Fruit fly (Drosophila melanogaster) whole organism, embryonic: ENCODE data around the gene lwr.

Source experiments
- Awh ChIP-seq: fragments of 200-800 bp; sonication (Bioruptor generic); IDR thresholded peaks from 2 replicates; pipeline ENCODE4, ENCODE4 v1.3.6; 2022; ENCODE audit warnings: missing biosample characterization, missing genetic modification characterization
- CG1024 ChIP-seq: fragments of 200-800 bp; sonication (Bioruptor generic); IDR thresholded peaks from 2 replicates; pipeline ENCODE4 v1.3.6; 2022; ENCODE audit warnings: missing biosample characterization, missing genetic modification characterization
- CG10462 ChIP-seq: fragments of 200-800 bp; sonication (Bioruptor generic); optimal IDR thresholded peaks from 2 replicates; lab custom pipeline; 2016; ENCODE audit warnings: missing biosample characterization, missing genetic modification characterization
- CG10565 ChIP-seq: fragments of 200-800 bp; sonication (Bioruptor generic); optimal IDR thresholded peaks from 3 replicates; lab custom pipeline; 2016; ENCODE audit warnings: missing biosample characterization, mild to moderate bottlenecking, missing genetic modification characterization
- CG12071 ChIP-seq: fragments of 200-800 bp; sonication (Bioruptor generic); optimal IDR thresholded peaks from 3 replicates; lab custom pipeline; 2018; ENCODE audit warnings: missing biosample characterization, mild to moderate bottlenecking, missing genetic modification characterization
- CG12744 ChIP-seq: fragments of 200-800 bp; sonication (Bioruptor generic); optimal IDR thresholded peaks from 2 replicates; lab custom pipeline; 2016; ENCODE audit warnings: missing biosample characterization, missing genetic modification characterization
- CG14014 ChIP-seq: fragments of 200-800 bp; sonication (Bioruptor generic); IDR thresholded peaks from 2 replicates; pipeline ENCODE4 v1.3.6; 2022; ENCODE audit warnings: missing biosample characterization, missing genetic modification characterization
- CG14710 ChIP-seq: fragments of 200-800 bp; sonication (Bioruptor generic); optimal IDR thresholded peaks from 3 replicates; lab custom pipeline; 2019; ENCODE audit warnings: missing biosample characterization, mild to moderate bottlenecking, missing genetic modification characterization, moderate library complexity
- CG15601 ChIP-seq: fragments of 200-800 bp; sonication (Bioruptor generic); optimal IDR thresholded peaks from 3 replicates; lab custom pipeline; 2019; ENCODE audit warnings: missing biosample characterization, mild to moderate bottlenecking, missing genetic modification characterization, moderate library complexity
- CG16813 ChIP-seq: fragments of 200-800 bp; sonication (Bioruptor generic); IDR thresholded peaks from 3 replicates; pipeline ENCODE4 v1.3.6; 2022; ENCODE audit warnings: missing biosample characterization, missing genetic modification characterization; ENCODE audit not compliant: partially characterized antibody
- CG1832 ChIP-seq: fragments of 200-800 bp; sonication (Bioruptor generic); optimal IDR thresholded peaks from 2 replicates; lab custom pipeline; 2017; ENCODE audit warnings: missing biosample characterization, mild to moderate bottlenecking, missing genetic modification characterization, inconsistent platforms
- CG18619 ChIP-seq: fragments of 200-800 bp; sonication (Bioruptor generic); optimal IDR thresholded peaks from 3 replicates; lab custom pipeline; 2017; ENCODE audit warnings: missing biosample characterization, mild to moderate bottlenecking, missing genetic modification characterization
- CG30431 ChIP-seq: fragments of 200-800 bp; sonication (Bioruptor generic); optimal IDR thresholded peaks from 2 replicates; lab custom pipeline; 2017; ENCODE audit warnings: missing biosample characterization, missing genetic modification characterization
- CG3407 ChIP-seq: fragments of 200-800 bp; sonication (Bioruptor generic); optimal IDR thresholded peaks from 2 replicates; lab custom pipeline; 2018; ENCODE audit warnings: missing biosample characterization, mild to moderate bottlenecking, missing genetic modification characterization
- CG7271 ChIP-seq: fragments of 200-800 bp; sonication (Bioruptor generic); optimal IDR thresholded peaks from 2 replicates; lab custom pipeline; 2018; ENCODE audit warnings: missing biosample characterization, mild to moderate bottlenecking, missing genetic modification characterization, moderate library complexity
- CG8359 ChIP-seq: fragments of 200-800 bp; sonication (Bioruptor generic); optimal IDR thresholded peaks from 2 replicates; lab custom pipeline; 2017; ENCODE audit warnings: missing biosample characterization, mild to moderate bottlenecking, missing genetic modification characterization, borderline replicate concordance
- CG9727 ChIP-seq: fragments of 200-800 bp; sonication (Bioruptor generic); optimal IDR thresholded peaks from 3 replicates; lab custom pipeline; 2017; ENCODE audit warnings: missing biosample characterization, mild to moderate bottlenecking, missing genetic modification characterization
- CrebB ChIP-seq: fragments of 200-800 bp; sonication (Bioruptor generic); optimal IDR thresholded peaks from 3 replicates; lab custom pipeline; 2018; ENCODE audit warnings: missing biosample characterization, mild to moderate bottlenecking, missing genetic modification characterization
- Doc3 ChIP-seq: fragments of 200-800 bp; sonication (Bioruptor generic); IDR thresholded peaks from 3 replicates; pipeline ENCODE4 v1.3.6; 2022; ENCODE audit warnings: missing biosample characterization, missing genetic modification characterization; ENCODE audit not compliant: partially characterized antibody
- E2f1 ChIP-seq: fragments of 200-800 bp; sonication (Bioruptor generic); IDR thresholded peaks from 2 replicates; pipeline ENCODE4 v1.3.6; 2022; ENCODE audit warnings: missing biosample characterization, missing genetic modification characterization
- Eip74EF ChIP-seq, 2 experiments: fragments of 200-800 bp in 1 of 2; fragments of >200 bp in 1 of 2; sonication (Bioruptor generic) in 1 of 2; optimal IDR thresholded peaks; 2 replicates each; lab custom pipeline; 2017 to 2019; ENCODE audit warnings: missing biosample characterization in 2 of 2, missing genetic modification characterization in 2 of 2, mild to moderate bottlenecking in 1 of 2, moderate library complexity in 1 of 2
- Ets65A ChIP-seq: fragments of 200-800 bp; sonication (Bioruptor generic); peaks from one replicate; lab custom pipeline; 2016; ENCODE audit warnings: missing biosample characterization, missing genetic modification characterization
- GATAe ChIP-seq: fragments of 200-800 bp; sonication (Bioruptor generic); conservative IDR thresholded peaks from 2 replicates; pipeline ENCODE4 v1.3.6; 2022; ENCODE audit warnings: missing biosample characterization, missing genetic modification characterization
- Gsc ChIP-seq: fragments of 200-800 bp; sonication (Bioruptor generic); IDR thresholded peaks from 2 replicates; pipeline ENCODE4 v1.3.6; 2022; ENCODE audit warnings: missing biosample characterization, missing genetic modification characterization
- H2.0 ChIP-seq: fragments of 200-800 bp; sonication (Bioruptor generic); IDR thresholded peaks from 2 replicates; pipeline ENCODE4 v1.3.6; 2022; ENCODE audit warnings: missing biosample characterization, missing genetic modification characterization
- HHEX ChIP-seq: fragments of 200-800 bp; sonication (Bioruptor generic); optimal IDR thresholded peaks from 3 replicates; lab custom pipeline; 2017; ENCODE audit warnings: missing biosample characterization, mild to moderate bottlenecking, missing genetic modification characterization, missing genetic modification reagents
- Hsf ChIP-seq: fragments of 200-800 bp; sonication (Bioruptor generic); optimal IDR thresholded peaks from 3 replicates; lab custom pipeline; 2016; ENCODE audit warnings: missing biosample characterization, missing genetic modification characterization
- Kr ChIP-seq: fragments of 200-800 bp; sonication (Bioruptor generic); optimal IDR thresholded peaks from 2 replicates; lab custom pipeline; 2017; ENCODE audit warnings: missing biosample characterization, mild to moderate bottlenecking, missing genetic modification characterization
- Mes4 ChIP-seq: fragments of 200-800 bp; sonication (Bioruptor generic); optimal IDR thresholded peaks from 2 replicates; lab custom pipeline; 2016; ENCODE audit warnings: missing biosample characterization, missing genetic modification characterization
- PHDP ChIP-seq: fragments of 200-800 bp; sonication (Bioruptor generic); optimal IDR thresholded peaks from 3 replicates; lab custom pipeline; 2018; ENCODE audit warnings: missing biosample characterization, mild to moderate bottlenecking, missing genetic modification characterization, moderate library complexity
- Vsx1 ChIP-seq: fragments of 200-800 bp; sonication (Bioruptor generic); optimal IDR thresholded peaks from 2 replicates; lab custom pipeline; 2017; ENCODE audit warnings: missing biosample characterization, mild to moderate bottlenecking, missing genetic modification characterization, missing genetic modification reagents
- bowl ChIP-seq: fragments of 200-800 bp; sonication (Bioruptor generic); IDR thresholded peaks from 2 replicates; pipeline ENCODE4 v1.3.6; 2022; ENCODE audit warnings: missing biosample characterization, missing genetic modification characterization
- cad ChIP-seq: fragments of >200 bp; optimal IDR thresholded peaks from 2 replicates; lab custom pipeline; 2017; ENCODE audit warnings: missing biosample characterization, missing genetic modification characterization
- caup ChIP-seq: fragments of 200-800 bp; sonication (Bioruptor generic); optimal IDR thresholded peaks from 3 replicates; lab custom pipeline; 2017; ENCODE audit warnings: missing biosample characterization, mild to moderate bottlenecking, missing genetic modification characterization, moderate library complexity; ENCODE audit not compliant: severe bottlenecking
- cg ChIP-seq: fragments of 200-800 bp; sonication (Bioruptor generic); optimal IDR thresholded peaks from 3 replicates; lab custom pipeline; 2019; ENCODE audit warnings: missing biosample characterization, mild to moderate bottlenecking, missing genetic modification characterization, moderate library complexity
- croc ChIP-seq: fragments of 200-800 bp; sonication (Bioruptor generic); conservative IDR thresholded peaks from 3 replicates; pipeline ENCODE4 v1.3.6; 2022; ENCODE audit warnings: missing biosample characterization, missing genetic modification characterization
- crol ChIP-seq: fragments of 200-800 bp; sonication (Bioruptor generic); IDR thresholded peaks from 2 replicates; pipeline ENCODE4 v1.3.6; 2022; ENCODE audit warnings: missing biosample characterization, missing genetic modification characterization
- crp ChIP-seq, 2 experiments: fragments of 200-800 bp; sonication (Bioruptor generic); optimal IDR thresholded peaks; 2 replicates in 1 of 2; 3 replicates in 1 of 2; lab custom pipeline; 2017; ENCODE audit warnings: missing biosample characterization in 2 of 2, missing genetic modification characterization in 2 of 2, mild to moderate bottlenecking in 1 of 2, moderate library complexity in 1 of 2
- dmrt99B ChIP-seq: fragments of 200-800 bp; sonication (Bioruptor generic); optimal IDR thresholded peaks from 2 replicates; lab custom pipeline; 2018; ENCODE audit warnings: missing biosample characterization, mild to moderate bottlenecking, missing genetic modification characterization, moderate library complexity
- ems ChIP-seq: fragments of 200-800 bp; sonication (Bioruptor generic); optimal IDR thresholded peaks from 3 replicates; lab custom pipeline; 2016; ENCODE audit warnings: missing biosample characterization, missing genetic modification characterization
- fd102C ChIP-seq: fragments of 200-800 bp; sonication (Bioruptor generic); optimal IDR thresholded peaks from 2 replicates; lab custom pipeline; 2018; ENCODE audit warnings: missing biosample characterization, mild to moderate bottlenecking, missing genetic modification characterization, moderate library complexity
- gsb-n ChIP-seq: fragments of 200-800 bp; sonication (Bioruptor generic); optimal IDR thresholded peaks from 3 replicates; lab custom pipeline; 2018; ENCODE audit warnings: missing biosample characterization, mild to moderate bottlenecking, missing genetic modification characterization
- hkb ChIP-seq, 2 experiments: fragments of 200-800 bp in 1 of 2; fragments of >200 bp in 1 of 2; sonication (Bioruptor generic) in 1 of 2; IDR thresholded peaks in 1 of 2; optimal IDR thresholded peaks in 1 of 2; 2 replicates each; pipeline versions ENCODE4 v1.3.6 to Lab custom; 2017 to 2022; ENCODE audit warnings: missing biosample characterization in 1 of 2, missing genetic modification characterization in 1 of 2
- hth ChIP-seq: fragments of >200 bp; optimal IDR thresholded peaks from 2 replicates; lab custom pipeline; 2017; ENCODE audit warnings: inconsistent platforms
- ken ChIP-seq: fragments of 200-800 bp; sonication (Bioruptor generic); IDR thresholded peaks from 3 replicates; pipeline ENCODE4 v1.3.6; 2022; ENCODE audit warnings: missing biosample characterization, missing genetic modification characterization
- org-1 ChIP-seq: fragments of 200-800 bp; sonication (Bioruptor generic); optimal IDR thresholded peaks from 2 replicates; lab custom pipeline; 2017; ENCODE audit warnings: missing biosample characterization, missing genetic modification characterization
- psq ChIP-seq: fragments of 200-800 bp; sonication (Bioruptor generic); optimal IDR thresholded peaks from 2 replicates; lab custom pipeline; 2017; ENCODE audit warnings: missing biosample characterization, missing genetic modification characterization
- scrt ChIP-seq: fragments of 200-800 bp; sonication (Bioruptor generic); optimal IDR thresholded peaks from 2 replicates; lab custom pipeline; 2018; ENCODE audit warnings: missing biosample characterization, mild to moderate bottlenecking, missing genetic modification characterization, moderate library complexity
- tin ChIP-seq: fragments of 200-800 bp; sonication (Bioruptor generic); optimal IDR thresholded peaks from 3 replicates; lab custom pipeline; 2016; ENCODE audit warnings: missing biosample characterization, missing genetic modification characterization
- tup ChIP-seq: fragments of 200-800 bp; sonication (Bioruptor generic); optimal IDR thresholded peaks from 2 replicates; lab custom pipeline; 2016; ENCODE audit warnings: missing biosample characterization, mild to moderate bottlenecking, missing genetic modification characterization, moderate library complexity

The lwr gene

DNA sequence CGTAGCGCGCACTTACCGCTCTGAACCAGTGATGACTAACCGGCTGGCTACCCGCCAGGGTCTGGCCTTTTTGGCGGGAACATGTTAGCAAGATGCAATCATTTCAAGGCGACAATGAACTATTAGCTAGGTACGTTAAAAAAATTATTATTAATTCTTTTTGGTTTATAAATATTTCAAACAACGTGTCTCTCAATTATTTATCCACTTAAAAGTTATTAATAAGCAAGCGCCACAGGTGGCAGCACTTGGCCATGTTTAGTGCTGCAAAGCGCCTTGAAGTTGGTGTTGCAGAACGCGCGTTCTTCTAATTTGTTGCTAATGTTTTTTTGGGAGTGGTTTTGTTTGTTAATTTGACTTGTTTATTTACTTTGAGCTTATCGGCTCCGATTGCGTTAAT is 31.8 kb upstream of the lwr start, which contains the start of the genes Ipk2 and cold (continued):
- peak; percentile 48 for TF ChIP-seq org-1
- no peak for TF ChIP-seq CG1832 (GFP tag; lab: Kevin White, UChicago)
- TF ChIP-seq PHDP (tag; lab: Kevin White, UChicago): no peak
- peak; percentile 87 for TF ChIP-seq caup
- TF ChIP-seq CG8359 (GFP tag; lab: Kevin White, UChicago): no peak
- no peak for TF ChIP-seq bowl (GFP tag; lab: Robert Waterston, UW)
- TF ChIP-seq E2f1 (GFP tag; lab: Robert Waterston, UW): peak; percentile 75
- TF ChIP-seq HHEX (GFP tag; lab: Kevin White, UChicago): peak; percentile 84
- TF ChIP-seq CG12071 (GFP tag; lab: Kevin White, UChicago): peak; percentile 1
- peak; percentile 70 for TF ChIP-seq psq (GFP tag; lab: Kevin White, UChicago)
- TF ChIP-seq CG10565 (GFP tag; lab: Kevin White, UChicago): peak; percentile 51
- peak; percentile 93 for TF ChIP-seq CG14710
- TF ChIP-seq scrt: peak; percentile 97
- no peak for TF ChIP-seq CG15601 (tag; lab: Kevin White, UChicago)
- no peak for TF ChIP-seq Awh (GFP tag; lab: Robert Waterston, UW)
- peak; percentile 88 for TF ChIP-seq CG12744 (GFP tag; lab: Kevin White, UChicago)
- TF ChIP-seq hkb (optimal IDR thresholded peaks at IDR 0.05; lab: Kevin White, UChicago): peak; percentile 92
- peak; percentile 67 for TF ChIP-seq hkb (GFP tag; IDR thresholded peaks at IDR 0.05; lab: Robert Waterston, UW)
- peak; percentile 56; the same call in 1 of the 2 replicates for TF ChIP-seq GATAe (GFP tag; lab: Robert Waterston, UW)
- TF ChIP-seq CG9727 (GFP tag; lab: Kevin White, UChicago): peak; percentile 81
- TF ChIP-seq crp (GFP tag; optimal IDR thresholded peaks at IDR 0.05; lab: Kevin White, UChicago): peak in 1 of 2 experiments; percentile 54
- peak; percentile 84 for TF ChIP-seq ems
- no peak for TF ChIP-seq Eip74EF (GFP tag; optimal IDR thresholded peaks at IDR 0.05; lab: Kevin White, UChicago)
- peak; percentile 63; the same call in 1 of the 2 replicates for TF ChIP-seq CG1024
- TF ChIP-seq CG3407 (GFP tag; lab: Kevin White, UChicago): peak; percentile 67
- no peak for TF ChIP-seq Kr (GFP tag; lab: Kevin White, UChicago)
- TF ChIP-seq fd102C (GFP tag; lab: Kevin White, UChicago): peak; percentile 42
- peak; percentile 63; the same call in 1 of the 2 replicates for TF ChIP-seq CG14014
- TF ChIP-seq CG10462: peak; percentile 34
- peak; percentile 48 for TF ChIP-seq Mes4 (GFP tag; lab: Kevin White, UChicago)
- TF ChIP-seq ken (GFP tag; lab: Robert Waterston, UW): peak; percentile 72
- peak; percentile 31 for TF ChIP-seq CrebB (tag; lab: Kevin White, UChicago)
- TF ChIP-seq crol (GFP tag; lab: Robert Waterston, UW): no peak
- 0 out of 2 replicates have a peak, but pooled peaks have one; percentile 26 for TF ChIP-seq Gsc (GFP tag; lab: Robert Waterston, UW)
- peak; percentile 87 for TF ChIP-seq Hsf (GFP tag; lab: Kevin White, UChicago)
- peak; percentile 42; the same call in 1 of the 3 replicates for TF ChIP-seq CG16813 (GFP tag; lab: Robert Waterston, UW)
- TF ChIP-seq Doc3 (GFP tag; lab: Robert Waterston, UW): no peak
- no peak for TF ChIP-seq gsb-n
- TF ChIP-seq CG7271 (tag; lab: Kevin White, UChicago): no peak
- TF ChIP-seq CG30431 (GFP tag; lab: Kevin White, UChicago): peak; percentile 63
- TF ChIP-seq Ets65A (GFP tag; lab: Kevin White, UChicago): peak; percentile 99
- no peak for TF ChIP-seq hth (lab: Kevin White, UChicago)
- peak; percentile 85 for TF ChIP-seq CG18619 (GFP tag; lab: Kevin White, UChicago)
- TF ChIP-seq Vsx1 (GFP tag; lab: Kevin White, UChicago): no peak
- TF ChIP-seq cg: no peak
- peak; percentile 85 for TF ChIP-seq tin (GFP tag; lab: Kevin White, UChicago)
- TF ChIP-seq cad (GFP tag; lab: Kevin White, UChicago): no peak
- peak; percentile 64 for TF ChIP-seq croc (GFP tag; lab: Robert Waterston, UW)
- TF ChIP-seq H2.0 (GFP tag; lab: Robert Waterston, UW): peak; percentile 59
- no peak for TF ChIP-seq dmrt99B (tag; lab: Kevin White, UChicago)
- TF ChIP-seq tup (GFP tag; lab: Kevin White, UChicago): peak; percentile 88
